Worm (Caenorhabditis elegans) whole organism, L1 larva: Measurements from ENCODE around the gene ecps-2.

ENCODE experiments used
- C16A3.4 ChIP-seq: fragments of 150-350 bp; optimal IDR thresholded peaks from 2 replicates; lab custom pipeline; 2014; ENCODE audit warnings: missing biosample characterization, missing genetic modification characterization
- C34B4.2 ChIP-seq: sonication (generic microtip); optimal IDR thresholded peaks from 2 replicates; lab custom pipeline; 2017; ENCODE audit warnings: mild to moderate bottlenecking, missing genetic modification characterization, missing compliant biosample characterization
- alr-1 ChIP-seq: fragments of 200-800 bp; sonication (Bioruptor generic); optimal IDR thresholded peaks from 2 replicates; lab custom pipeline; 2018; ENCODE audit warnings: borderline replicate concordance, mild to moderate bottlenecking, missing genetic modification characterization, missing compliant biosample characterization
- aly-2 ChIP-seq: fragments of 150-350 bp; optimal IDR thresholded peaks from 2 replicates; lab custom pipeline; 2014; ENCODE audit warnings: missing biosample characterization, missing genetic modification characterization
- blmp-1 ChIP-seq: fragments of 150-350 bp; optimal IDR thresholded peaks from 2 replicates; lab custom pipeline; 2014; ENCODE audit warnings: missing biosample characterization, missing genetic modification characterization
- ceh-63 ChIP-seq: fragments of 200-800 bp; sonication (Bioruptor generic); optimal IDR thresholded peaks from 2 replicates; lab custom pipeline; 2018; ENCODE audit warnings: mild to moderate bottlenecking, missing genetic modification characterization, missing compliant biosample characterization
- ceh-88 ChIP-seq: fragments of 200-800 bp; sonication (Bioruptor generic); IDR thresholded peaks from 2 replicates; pipeline ENCODE4 v1.3.6; 2022; ENCODE audit warnings: missing genetic modification characterization, missing compliant biosample characterization
- ceh-90 ChIP-seq: sonication (generic microtip); optimal IDR thresholded peaks from 2 replicates; lab custom pipeline; 2016; ENCODE audit warnings: missing genetic modification characterization, missing compliant biosample characterization
- dpl-1 ChIP-seq, 3 experiments: fragments of 150-350 bp in 2 of 3; sonication (generic microtip) in 1 of 3; optimal IDR thresholded peaks; 2 replicates each; lab custom pipeline; 2014 to 2017; ENCODE audit warnings: missing biosample characterization in 3 of 3, missing genetic modification characterization in 3 of 3, missing genetic modification reagents in 3 of 3
- efl-1 ChIP-seq, 4 experiments: fragments of 150-350 bp; optimal IDR thresholded peaks in 3 of 4; peaks in 1 of 4; 1 replicate in 1 of 4; 2 replicates in 3 of 4; lab custom pipeline; 2014; ENCODE audit warnings: missing biosample characterization in 2 of 4, missing genetic modification characterization in 2 of 4, missing genetic modification reagents in 2 of 4
- egl-27 ChIP-seq, 2 experiments: fragments of 150-350 bp in 1 of 2; sonication (generic microtip); optimal IDR thresholded peaks; 3 replicates each; lab custom pipeline; 2017 to 2018; ENCODE audit warnings: missing biosample characterization in 2 of 2, missing genetic modification characterization in 2 of 2, missing genetic modification reagents in 2 of 2
- elt-2 ChIP-seq: sonication (generic microtip); optimal IDR thresholded peaks from 2 replicates; lab custom pipeline; 2016; ENCODE audit warnings: missing genetic modification characterization, mild to moderate bottlenecking, inconsistent platforms, missing compliant biosample characterization, missing genetic modification reagents
- elt-3 ChIP-seq, 6 experiments: fragments of 150-350 bp in 1 of 6; sonication (generic microtip); optimal IDR thresholded peaks; 2 replicates each; lab custom pipeline; 2017 to 2018; ENCODE audit warnings: missing biosample characterization in 6 of 6, missing genetic modification characterization in 6 of 6, inconsistent platforms in 1 of 6
- irx-1 ChIP-seq: sonication (generic microtip); optimal IDR thresholded peaks from 2 replicates; lab custom pipeline; 2016; ENCODE audit warnings: missing genetic modification characterization, missing compliant biosample characterization
- isw-1 ChIP-seq: fragments of 200-800 bp; sonication (Bioruptor generic); IDR thresholded peaks from 2 replicates; pipeline ENCODE4 v1.3.6; 2022; ENCODE audit warnings: missing genetic modification characterization, missing compliant biosample characterization
- lir-3 ChIP-seq: sonication (generic microtip); optimal IDR thresholded peaks from 2 replicates; lab custom pipeline; 2016; ENCODE audit warnings: mild to moderate bottlenecking, missing genetic modification characterization, moderate library complexity, missing compliant biosample characterization; ENCODE audit not compliant: poor library complexity
- lsy-2 ChIP-seq, 2 experiments: fragments of 150-350 bp; optimal IDR thresholded peaks; 2 replicates each; lab custom pipeline; 2014; ENCODE audit warnings: missing biosample characterization in 2 of 2, missing genetic modification characterization in 2 of 2
- mab-9 ChIP-seq: fragments of 200-800 bp; sonication (Bioruptor generic); IDR thresholded peaks from 2 replicates; pipeline ENCODE4 v1.3.6; 2022; ENCODE audit warnings: missing genetic modification reagents, missing genetic modification characterization, missing compliant biosample characterization
- nhr-11 ChIP-seq: fragments of 150-350 bp; optimal IDR thresholded peaks from 2 replicates; lab custom pipeline; 2014; ENCODE audit warnings: missing biosample characterization, missing genetic modification characterization
- nhr-237 ChIP-seq: fragments of 150-350 bp; optimal IDR thresholded peaks from 2 replicates; lab custom pipeline; 2014; ENCODE audit warnings: missing biosample characterization, missing genetic modification characterization
- nhr-84 ChIP-seq: sonication (generic microtip); optimal IDR thresholded peaks from 2 replicates; lab custom pipeline; 2017; ENCODE audit warnings: missing biosample characterization, missing genetic modification characterization
- nhr-85 ChIP-seq: sonication (generic microtip); peaks from one replicate; lab custom pipeline; 2016; ENCODE audit warnings: missing genetic modification characterization, inconsistent platforms, missing compliant biosample characterization
- skn-1 ChIP-seq: fragments of 150-350 bp; optimal IDR thresholded peaks from 2 replicates; lab custom pipeline; 2014; ENCODE audit warnings: missing biosample characterization, missing genetic modification characterization
- sup-37 ChIP-seq: fragments of 200-800 bp; sonication (Bioruptor generic); optimal IDR thresholded peaks from 2 replicates; lab custom pipeline; 2018; ENCODE audit warnings: mild to moderate bottlenecking, missing genetic modification characterization, missing compliant biosample characterization
- unc-30 ChIP-seq: sonication (generic microtip); optimal IDR thresholded peaks from 2 replicates; lab custom pipeline; 2017; ENCODE audit warnings: missing biosample characterization, missing genetic modification characterization
- xbp-1 ChIP-seq: sonication (generic microtip); optimal IDR thresholded peaks from 2 replicates; lab custom pipeline; 2016; ENCODE audit warnings: missing genetic modification characterization, missing compliant biosample characterization
- ztf-4 ChIP-seq: fragments of 150-350 bp; optimal IDR thresholded peaks from 2 replicates; lab custom pipeline; 2014; ENCODE audit warnings: missing biosample characterization, missing genetic modification characterization

The ecps-2 gene

ce11 chrIII:10481988-10482387 lies 39.1 kb downstream of the ecps-2 start, which contains the start of gene D2045.8:
Gene D2045.8, plus strand, starts transcription at chrIII:10482288.
- TF ChIP-seq isw-1 (GFP tag; lab: Robert Waterston, UW) (no peak), irx-1 (tag; lab: Kevin White, UChicago) (no peak), C34B4.2 (no peak), nhr-84 (no peak), efl-1 (optimal IDR thresholded peaks at IDR 0.05; lab: Kevin White, UChicago) (no peak), efl-1 (GFP tag; optimal IDR thresholded peaks at IDR 0.05 in 1 of 2; lab: Kevin White, UChicago) (no peak), C16A3.4 (tag; lab: Kevin White, UChicago) (no peak), skn-1 (no peak), ceh-63 (GFP tag; lab: Kevin White, UChicago) (no peak), egl-27 (tag; optimal IDR thresholded peaks at IDR 0.05; lab: Kevin White, UChicago) (no peak), ceh-88 (GFP tag; lab: Robert Waterston, UW) (no peak), aly-2 (tag; lab: Kevin White, UChicago) (no peak), elt-2 (no peak), sup-37 (no peak), lir-3 (tag; lab: Kevin White, UChicago) (no peak), ztf-4 (no peak)

- TF ChIP-seq elt-3 (tag; optimal IDR thresholded peaks at IDR 0.05; lab: Kevin White, UChicago) = peak in 4 of 6 experiments; percentile 14 to 61 (median 52)
- no peak for TF ChIP-seq unc-30
- TF ChIP-seq ceh-90 (tag; lab: Kevin White, UChicago) = no peak
- peak; percentile 78 for TF ChIP-seq blmp-1
- no peak for TF ChIP-seq efl-1 (optimal IDR thresholded peaks at IDR 0.05; lab: Kevin White, UChicago)
- TF ChIP-seq efl-1 (GFP tag; optimal IDR thresholded peaks at IDR 0.05 in 1 of 2; lab: Kevin White, UChicago) = peak in 1 of 2 experiments; percentile 40
- peak; percentile 36 for TF ChIP-seq nhr-85 (tag; lab: Kevin White, UChicago)
- TF ChIP-seq mab-9 (GFP tag; lab: Robert Waterston, UW) = no peak
- no peak for TF ChIP-seq xbp-1
- no peak for TF ChIP-seq alr-1 (tag; lab: Kevin White, UChicago)
- no peak for TF ChIP-seq lsy-2 (tag; optimal IDR thresholded peaks at IDR 0.05; lab: Kevin White, UChicago)
- TF ChIP-seq nhr-237 (tag; lab: Kevin White, UChicago) = no peak
- no peak for TF ChIP-seq dpl-1 (GFP tag; optimal IDR thresholded peaks at IDR 0.05; lab: Kevin White, UChicago)
Measured at ce11 chrIII:10486455-10486854, 43.6 kb downstream of the ecps-2 start.

- no peak for TF ChIP-seq nhr-11 (tag; lab: Kevin White, UChicago)
- TF ChIP-seq efl-1 (optimal IDR thresholded peaks at IDR 0.05; lab: Kevin White, UChicago) = no peak
- TF ChIP-seq efl-1 (GFP tag; optimal IDR thresholded peaks at IDR 0.05 in 1 of 2; lab: Kevin White, UChicago) = peak in 1 of 2 experiments; percentile 75
- TF ChIP-seq, all 84 proteins: peak for 1
Measured at ce11 chrIII:10488052-10488451, 45.2 kb downstream of the ecps-2 start, which contains the start of gene ptr-25. Gene ptr-25, plus strand, starts transcription at chrIII:10488124.
